Fruit fly (Drosophila melanogaster) whole organism, pupa: Measurements from ENCODE around the gene CG43645.

Source experiments
- CG10348 ChIP-seq: fragments of 200-800 bp; sonication (Bioruptor generic); IDR thresholded peaks from 2 replicates; pipeline ENCODE4 v1.3.6; 2022; ENCODE audit warnings: missing biosample characterization, missing genetic modification characterization
- CG15710 ChIP-seq: fragments of 200-800 bp; sonication (Bioruptor generic); optimal IDR thresholded peaks from 2 replicates; lab custom pipeline; 2018; ENCODE audit warnings: missing biosample characterization, mild to moderate bottlenecking, missing genetic modification characterization, moderate library complexity
- CG32121 ChIP-seq: fragments of 200-800 bp; sonication (Bioruptor generic); IDR thresholded peaks from 2 replicates; pipeline ENCODE4 v1.3.6; 2022; ENCODE audit warnings: missing biosample characterization, missing genetic modification characterization
- CG8301 ChIP-seq: fragments of 200-800 bp; sonication (Bioruptor generic); optimal IDR thresholded peaks from 2 replicates; lab custom pipeline; 2018; ENCODE audit warnings: missing biosample characterization, mild to moderate bottlenecking, missing genetic modification characterization
- D1 ChIP-seq: fragments of 200-800 bp; sonication (Bioruptor generic); optimal IDR thresholded peaks from 2 replicates; lab custom pipeline; 2018; ENCODE audit warnings: missing biosample characterization, mild to moderate bottlenecking, missing genetic modification characterization, moderate library complexity
- EcR ChIP-seq: fragments of 200-800 bp; sonication (Bioruptor generic); optimal IDR thresholded peaks from 3 replicates; lab custom pipeline; 2019; ENCODE audit warnings: missing biosample characterization, missing genetic modification characterization, mild to moderate bottlenecking, moderate library complexity, missing genetic modification reagents
- Pif1A ChIP-seq: fragments of 200-800 bp; sonication (Bioruptor generic); optimal IDR thresholded peaks from 3 replicates; lab custom pipeline; 2016; ENCODE audit warnings: missing biosample characterization, missing genetic modification characterization
- rn ChIP-seq: fragments of 200-800 bp; sonication (Bioruptor generic); IDR thresholded peaks from 2 replicates; pipeline ENCODE4 v1.3.6; 2022; ENCODE audit warnings: missing biosample characterization, missing genetic modification characterization

dm6 chr2L:17447071-17447470, 38.5 kb upstream of the CG43645 start:
- TF ChIP-seq CG10348 (no peak), CG32121 (GFP tag; lab: Robert Waterston, UW) (no peak), EcR (GFP tag; lab: Kevin White, UChicago) (no peak), CG15710 (tag; lab: Kevin White, UChicago) (no peak), Pif1A (GFP tag; lab: Kevin White, UChicago) (no peak), rn (GFP tag; lab: Robert Waterston, UW) (no peak), CG8301 (tag; lab: Kevin White, UChicago) (no peak), D1 (tag; lab: Kevin White, UChicago) (no peak)
